Worm (Caenorhabditis elegans) whole organism, early embryonic: ENCODE measurements around the gene F10D7.10.

Experiments
- B0310.2 ChIP-seq: sonication (generic microtip); optimal IDR thresholded peaks from 2 replicates; lab custom pipeline; 2016; ENCODE audit warnings: mild to moderate bottlenecking, missing genetic modification characterization, missing compliant biosample characterization
- F13C5.2 ChIP-seq: sonication (generic microtip); optimal IDR thresholded peaks from 2 replicates; lab custom pipeline; 2017; ENCODE audit warnings: mild to moderate bottlenecking, missing genetic modification characterization, inconsistent platforms, missing compliant biosample characterization
- ama-1 ChIP-seq: fragments of 150-350 bp; optimal IDR thresholded peaks from 2 replicates; lab custom pipeline; 2014
- ceh-36 ChIP-seq: sonication (generic microtip); optimal IDR thresholded peaks from 2 replicates; lab custom pipeline; 2016; ENCODE audit warnings: missing genetic modification characterization, inconsistent platforms, missing compliant biosample characterization
- flt-1 ChIP-seq: fragments of 200-800 bp; sonication (Bioruptor generic); IDR thresholded peaks from 2 replicates; pipeline ENCODE4 v1.3.6; 2022; ENCODE audit warnings: missing genetic modification characterization, missing compliant biosample characterization
- hmg-4 ChIP-seq: fragments of 200-800 bp; sonication (Bioruptor generic); optimal IDR thresholded peaks from 2 replicates; lab custom pipeline; 2018; ENCODE audit warnings: mild to moderate bottlenecking, missing genetic modification characterization, missing compliant biosample characterization
- hnd-1 ChIP-seq: sonication (generic microtip); optimal IDR thresholded peaks from 2 replicates; lab custom pipeline; 2016; ENCODE audit warnings: missing genetic modification characterization, missing compliant biosample characterization
- pes-1 ChIP-seq: fragments of 200-800 bp; sonication (Bioruptor generic); IDR thresholded peaks from 2 replicates; pipeline ENCODE4 v1.3.6; 2022; ENCODE audit warnings: missing genetic modification reagents, missing genetic modification characterization, missing compliant biosample characterization
- scrt-1 ChIP-seq: fragments of 200-800 bp; sonication (Bioruptor generic); IDR thresholded peaks from 2 replicates; pipeline ENCODE4 v1.3.6; 2022; ENCODE audit warnings: missing genetic modification characterization, missing compliant biosample characterization
- sea-1 ChIP-seq: fragments of 200-800 bp; sonication (Bioruptor generic); conservative IDR thresholded peaks from 2 replicates; pipeline ENCODE4 v1.3.6; 2022; ENCODE audit warnings: missing genetic modification characterization, missing compliant biosample characterization

ce11 chrX:17352098-17352497, 27.5 kb downstream of the F10D7.10 start:
- TF ChIP-seq hnd-1 (tag; lab: Kevin White, UChicago) (no peak), ceh-36 (no peak), B0310.2 (tag; lab: Kevin White, UChicago) (no peak), hmg-4 (GFP tag; lab: Kevin White, UChicago) (no peak), ama-1 (lab: Kevin White, UChicago) (no peak), scrt-1 (GFP tag; lab: Robert Waterston, UW) (no peak), pes-1 (GFP tag; lab: Robert Waterston, UW) (no peak), sea-1 (GFP tag; lab: Robert Waterston, UW) (no peak), flt-1 (no peak), F13C5.2 (tag; lab: Kevin White, UChicago) (no peak)
